Fruit fly (Drosophila melanogaster) whole organism, embryonic: ENCODE data around the gene CG7739.
A peak's percentile ranks its signal among the peaks of the same experiment; 100 is the strongest.

Experiments
- Aef1 ChIP-seq: fragments of 200-800 bp; sonication (Bioruptor generic); IDR thresholded peaks from 3 replicates; pipeline ENCODE4 v1.3.6; 2022; ENCODE audit warnings: missing biosample characterization, missing genetic modification characterization
- Bdp1 ChIP-seq: fragments of 200-800 bp; sonication (Bioruptor generic); optimal IDR thresholded peaks from 3 replicates; lab custom pipeline; 2016; ENCODE audit warnings: missing biosample characterization, missing genetic modification characterization
- C15 ChIP-seq: fragments of 200-800 bp; sonication (Bioruptor generic); IDR thresholded peaks from 3 replicates; pipeline ENCODE4 v1.3.6; 2022; ENCODE audit warnings: missing biosample characterization, missing genetic modification characterization
- CG10543 ChIP-seq: fragments of 200-800 bp; sonication (Bioruptor generic); optimal IDR thresholded peaks from 3 replicates; lab custom pipeline; 2017; ENCODE audit warnings: missing biosample characterization, mild to moderate bottlenecking, missing genetic modification characterization, moderate library complexity
- CG10565 ChIP-seq: fragments of 200-800 bp; sonication (Bioruptor generic); optimal IDR thresholded peaks from 3 replicates; lab custom pipeline; 2016; ENCODE audit warnings: missing biosample characterization, mild to moderate bottlenecking, missing genetic modification characterization
- CG11093 ChIP-seq: fragments of 200-800 bp; sonication (Bioruptor generic); IDR thresholded peaks from 3 replicates; pipeline ENCODE4 v1.3.6; 2022; ENCODE audit warnings: missing biosample characterization, missing genetic modification characterization
- CG12744 ChIP-seq: fragments of 200-800 bp; sonication (Bioruptor generic); optimal IDR thresholded peaks from 2 replicates; lab custom pipeline; 2016; ENCODE audit warnings: missing biosample characterization, missing genetic modification characterization
- CG14050 ChIP-seq: fragments of 200-800 bp; sonication (Bioruptor generic); IDR thresholded peaks from 3 replicates; pipeline ENCODE4 v1.3.6; 2022; ENCODE audit warnings: missing biosample characterization, missing genetic modification characterization
- CG14710 ChIP-seq: fragments of 200-800 bp; sonication (Bioruptor generic); optimal IDR thresholded peaks from 3 replicates; lab custom pipeline; 2019; ENCODE audit warnings: missing biosample characterization, mild to moderate bottlenecking, missing genetic modification characterization, moderate library complexity
- CG15011 ChIP-seq: fragments of 200-800 bp; sonication (Bioruptor generic); optimal IDR thresholded peaks from 3 replicates; lab custom pipeline; 2018; ENCODE audit warnings: missing biosample characterization, mild to moderate bottlenecking, missing genetic modification characterization
- CG15269 ChIP-seq: fragments of 200-800 bp; sonication (Bioruptor generic); optimal IDR thresholded peaks from 2 replicates; lab custom pipeline; 2018; ENCODE audit warnings: missing biosample characterization, mild to moderate bottlenecking, missing genetic modification characterization, moderate library complexity
- CG1529 ChIP-seq: fragments of 200-800 bp; sonication (Bioruptor generic); optimal IDR thresholded peaks from 3 replicates; lab custom pipeline; 2018; ENCODE audit warnings: missing biosample characterization, missing genetic modification characterization
- CG15696 ChIP-seq: fragments of 200-800 bp; sonication (Bioruptor generic); optimal IDR thresholded peaks from 2 replicates; lab custom pipeline; 2019; ENCODE audit warnings: missing biosample characterization, mild to moderate bottlenecking, missing genetic modification characterization, moderate library complexity
- CG1602 ChIP-seq: fragments of 200-800 bp; sonication (Bioruptor generic); optimal IDR thresholded peaks from 3 replicates; lab custom pipeline; 2016; ENCODE audit warnings: missing biosample characterization, missing genetic modification characterization
- CG16813 ChIP-seq: fragments of 200-800 bp; sonication (Bioruptor generic); IDR thresholded peaks from 3 replicates; pipeline ENCODE4 v1.3.6; 2022; ENCODE audit warnings: missing biosample characterization, missing genetic modification characterization; ENCODE audit not compliant: partially characterized antibody
- CG16863 ChIP-seq: fragments of 200-800 bp; sonication (Bioruptor generic); optimal IDR thresholded peaks from 3 replicates; lab custom pipeline; 2016; ENCODE audit warnings: missing biosample characterization, missing genetic modification characterization
- CG2116 ChIP-seq: fragments of 200-800 bp; sonication (Bioruptor generic); optimal IDR thresholded peaks from 3 replicates; lab custom pipeline; 2018; ENCODE audit warnings: missing biosample characterization, mild to moderate bottlenecking, missing genetic modification characterization
- CG2129 ChIP-seq: fragments of 200-800 bp; sonication (Bioruptor generic); IDR thresholded peaks from 2 replicates; pipeline ENCODE4 v1.3.6; 2022; ENCODE audit warnings: missing biosample characterization, missing genetic modification characterization; ENCODE audit not compliant: partially characterized antibody
- CG3163 ChIP-seq: fragments of 200-800 bp; sonication (Bioruptor generic); optimal IDR thresholded peaks from 3 replicates; lab custom pipeline; 2016; ENCODE audit warnings: missing biosample characterization, missing genetic modification characterization
- CG34224 ChIP-seq: fragments of 200-800 bp; sonication (Bioruptor generic); IDR thresholded peaks from 3 replicates; pipeline ENCODE4 v1.3.6; 2022; ENCODE audit warnings: missing biosample characterization, missing genetic modification characterization; ENCODE audit not compliant: partially characterized antibody
- CG34422 ChIP-seq: fragments of 200-800 bp; sonication (Bioruptor generic); IDR thresholded peaks from 3 replicates; pipeline ENCODE4 v1.3.6; 2022; ENCODE audit warnings: missing biosample characterization, missing genetic modification characterization
- CG4282 ChIP-seq: fragments of 200-800 bp; sonication (Bioruptor generic); optimal IDR thresholded peaks from 2 replicates; lab custom pipeline; 2016; ENCODE audit warnings: missing biosample characterization, missing genetic modification characterization
- CG4820 ChIP-seq: fragments of 200-800 bp; sonication (Bioruptor generic); optimal IDR thresholded peaks from 3 replicates; lab custom pipeline; 2016; ENCODE audit warnings: missing biosample characterization, missing genetic modification characterization
- CG7271 ChIP-seq: fragments of 200-800 bp; sonication (Bioruptor generic); optimal IDR thresholded peaks from 2 replicates; lab custom pipeline; 2018; ENCODE audit warnings: missing biosample characterization, mild to moderate bottlenecking, missing genetic modification characterization, moderate library complexity
- CG8089 ChIP-seq: fragments of 200-800 bp; sonication (Bioruptor generic); optimal IDR thresholded peaks from 3 replicates; lab custom pipeline; 2016; ENCODE audit warnings: missing biosample characterization, missing genetic modification characterization
- Dip2 ChIP-seq: fragments of 200-800 bp; sonication (Bioruptor generic); IDR thresholded peaks from 2 replicates; pipeline ENCODE4 v1.3.6; 2022; ENCODE audit warnings: missing biosample characterization, missing genetic modification characterization
- HHEX ChIP-seq: fragments of 200-800 bp; sonication (Bioruptor generic); optimal IDR thresholded peaks from 3 replicates; lab custom pipeline; 2017; ENCODE audit warnings: missing biosample characterization, mild to moderate bottlenecking, missing genetic modification characterization, missing genetic modification reagents
- HLH4C ChIP-seq: fragments of 200-800 bp; sonication (Bioruptor generic); IDR thresholded peaks from 3 replicates; pipeline ENCODE4 v1.3.6; 2022; ENCODE audit warnings: missing biosample characterization, missing genetic modification characterization; ENCODE audit not compliant: partially characterized antibody
- Hey ChIP-seq: fragments of 200-800 bp; sonication (Bioruptor generic); optimal IDR thresholded peaks from 3 replicates; lab custom pipeline; 2018; ENCODE audit warnings: missing biosample characterization, mild to moderate bottlenecking, missing genetic modification characterization
- Myb ChIP-seq: fragments of 200-800 bp; sonication (Bioruptor generic); optimal IDR thresholded peaks from 2 replicates; lab custom pipeline; 2016; ENCODE audit warnings: missing biosample characterization, missing genetic modification characterization
- NFAT ChIP-seq: fragments of 200-800 bp; sonication (Bioruptor generic); IDR thresholded peaks from 2 replicates; pipeline ENCODE4 v1.3.6; 2022; ENCODE audit warnings: missing biosample characterization, missing genetic modification characterization
- Ptx1 ChIP-seq: fragments of 200-800 bp; sonication (Bioruptor generic); IDR thresholded peaks from 2 replicates; pipeline ENCODE4 v1.3.6; 2022; ENCODE audit warnings: missing biosample characterization, missing genetic modification characterization
- Sox102F ChIP-seq: fragments of 200-800 bp; sonication (Bioruptor generic); optimal IDR thresholded peaks from 2 replicates; lab custom pipeline; 2018; ENCODE audit warnings: missing biosample characterization, mild to moderate bottlenecking, missing genetic modification characterization, moderate library complexity
- Spps ChIP-seq: fragments of 200-800 bp; sonication (Bioruptor generic); optimal IDR thresholded peaks from 2 replicates; lab custom pipeline; 2018; ENCODE audit warnings: missing biosample characterization, mild to moderate bottlenecking, missing genetic modification characterization
- Sry-δ ChIP-seq: fragments of 200-800 bp; sonication (Bioruptor generic); optimal IDR thresholded peaks from 2 replicates; lab custom pipeline; 2016; ENCODE audit warnings: missing biosample characterization, missing genetic modification characterization
- TFAM ChIP-seq: fragments of 200-800 bp; sonication (Bioruptor generic); optimal IDR thresholded peaks from 2 replicates; lab custom pipeline; 2017; ENCODE audit warnings: missing biosample characterization, missing genetic modification characterization, inconsistent platforms
- btn ChIP-seq: fragments of 200-800 bp; sonication (Bioruptor generic); optimal IDR thresholded peaks from 2 replicates; lab custom pipeline; 2016; ENCODE audit warnings: missing biosample characterization, missing genetic modification characterization
- cg ChIP-seq: fragments of 200-800 bp; sonication (Bioruptor generic); optimal IDR thresholded peaks from 3 replicates; lab custom pipeline; 2019; ENCODE audit warnings: missing biosample characterization, mild to moderate bottlenecking, missing genetic modification characterization, moderate library complexity
- grau ChIP-seq: fragments of 200-800 bp; optimal IDR thresholded peaks from 3 replicates; lab custom pipeline; 2019; ENCODE audit warnings: missing biosample characterization, mild to moderate bottlenecking, missing genetic modification characterization, moderate library complexity
- gro ChIP-seq: fragments of 200-800 bp; sonication (Bioruptor generic); optimal IDR thresholded peaks from 2 replicates; lab custom pipeline; 2016; ENCODE audit warnings: missing biosample characterization, missing genetic modification characterization
- onecut ChIP-seq: fragments of 200-800 bp; sonication (Bioruptor generic); IDR thresholded peaks from 2 replicates; pipeline ENCODE4 v1.3.6; 2022; ENCODE audit warnings: missing biosample characterization, missing genetic modification characterization
- pho ChIP-seq: fragments of 200-800 bp; sonication (Bioruptor generic); optimal IDR thresholded peaks from 2 replicates; lab custom pipeline; 2016; ENCODE audit warnings: missing biosample characterization, missing genetic modification characterization
- psq ChIP-seq: fragments of 200-800 bp; sonication (Bioruptor generic); optimal IDR thresholded peaks from 2 replicates; lab custom pipeline; 2017; ENCODE audit warnings: missing biosample characterization, missing genetic modification characterization
- pzg ChIP-seq: fragments of 200-800 bp; sonication (Bioruptor generic); optimal IDR thresholded peaks from 3 replicates; lab custom pipeline; 2018; ENCODE audit warnings: missing biosample characterization, mild to moderate bottlenecking, missing genetic modification characterization, moderate library complexity
- sens-2 ChIP-seq: fragments of 200-800 bp; sonication (Bioruptor generic); IDR thresholded peaks from 2 replicates; pipeline ENCODE4 v1.3.6; 2022; ENCODE audit warnings: missing biosample characterization, missing genetic modification characterization
- sqz ChIP-seq: fragments of 200-800 bp; sonication (Bioruptor generic); optimal IDR thresholded peaks from 3 replicates; lab custom pipeline; 2018; ENCODE audit warnings: missing biosample characterization, mild to moderate bottlenecking, missing genetic modification characterization
- sr ChIP-seq: fragments of 200-800 bp; sonication (Bioruptor generic); IDR thresholded peaks from 3 replicates; pipeline ENCODE4 v1.3.6; 2022; ENCODE audit warnings: missing biosample characterization, missing genetic modification characterization
- ssp ChIP-seq: fragments of 200-800 bp; sonication (Bioruptor generic); IDR thresholded peaks from 2 replicates; pipeline ENCODE4 v1.3.6; 2022; ENCODE audit warnings: missing biosample characterization, missing genetic modification characterization
- trem ChIP-seq: fragments of 200-800 bp; optimal IDR thresholded peaks from 3 replicates; lab custom pipeline; 2019; ENCODE audit warnings: missing biosample characterization, mild to moderate bottlenecking, missing genetic modification characterization, moderate library complexity
- unc-4 ChIP-seq: fragments of 200-800 bp; sonication (Bioruptor generic); IDR thresholded peaks from 2 replicates; pipeline ENCODE4 v1.3.6; 2022; ENCODE audit warnings: missing biosample characterization, missing genetic modification characterization; ENCODE audit not compliant: partially characterized antibody
- wor ChIP-seq: fragments of 200-800 bp; sonication (Bioruptor generic); IDR thresholded peaks from 2 replicates; pipeline ENCODE4 v1.3.6; 2022; ENCODE audit warnings: missing biosample characterization, missing genetic modification characterization

Gene CG7739

dm6 chr3L:15580487-15580886 is 17.6 kb upstream of the CG7739 start, which contains the start of the genes mrn and CG12301 (continued):
- TF ChIP-seq btn: no peak
- peak; percentile 95 for TF ChIP-seq HLH4C (GFP tag; lab: Robert Waterston, UW)
- TF ChIP-seq unc-4 (GFP tag; lab: Robert Waterston, UW): peak; percentile 96
- peak; percentile 53 for TF ChIP-seq Myb
- TF ChIP-seq pzg (GFP tag; lab: Kevin White, UChicago): peak; percentile 73
- no peak for TF ChIP-seq CG1529 (GFP tag; lab: Kevin White, UChicago)
- peak; percentile 40 for TF ChIP-seq CG4820 (GFP tag; lab: Kevin White, UChicago)
- peak; percentile 54 for TF ChIP-seq Bdp1
- TF ChIP-seq grau: no peak
- TF ChIP-seq CG2129 (GFP tag; lab: Robert Waterston, UW): peak; percentile 90
- TF ChIP-seq cg (GFP tag; lab: Kevin White, UChicago): no peak
- TF ChIP-seq CG15269 (tag; lab: Kevin White, UChicago): no peak
- no peak for TF ChIP-seq Hey (tag; lab: Kevin White, UChicago)
- TF ChIP-seq CG34422 (GFP tag; lab: Robert Waterston, UW): peak; percentile 98
- peak; percentile 77 for TF ChIP-seq pho (GFP tag; lab: Kevin White, UChicago)
- no peak for TF ChIP-seq Sox102F
- peak; percentile 39 for TF ChIP-seq CG12744
- peak; percentile 41 for TF ChIP-seq Spps (tag; lab: Kevin White, UChicago)
- TF ChIP-seq CG16863 (GFP tag; lab: Kevin White, UChicago): peak; percentile 48
- peak; percentile 90 for TF ChIP-seq CG11093
- TF ChIP-seq NFAT (GFP tag; lab: Robert Waterston, UW): peak; percentile 88
- TF ChIP-seq CG7271 (tag; lab: Kevin White, UChicago): no peak
- no peak; the same call in none of the 2 replicates for TF ChIP-seq onecut (GFP tag; lab: Robert Waterston, UW)
- peak; percentile 86 for TF ChIP-seq Sry-δ (GFP tag; lab: Kevin White, UChicago)
- peak; percentile 7 for TF ChIP-seq CG15696
- peak; percentile 95 for TF ChIP-seq CG34224
- peak; percentile 79 for TF ChIP-seq gro (GFP tag; lab: Kevin White, UChicago)
- no peak for TF ChIP-seq CG10565 (GFP tag; lab: Kevin White, UChicago)
- no peak for TF ChIP-seq CG3163
- TF ChIP-seq CG14710: peak; percentile 76
- no peak for TF ChIP-seq sqz (GFP tag; lab: Kevin White, UChicago)
- TF ChIP-seq CG1602 (GFP tag; lab: Kevin White, UChicago): peak; percentile 57
- TF ChIP-seq CG8089 (GFP tag; lab: Kevin White, UChicago): peak; percentile 3
- no peak for TF ChIP-seq sr (GFP tag; lab: Robert Waterston, UW)
- TF ChIP-seq trem (tag; lab: Kevin White, UChicago): peak; percentile 93
- TF ChIP-seq CG14050 (GFP tag; lab: Robert Waterston, UW): peak; percentile 56; the same call in 2 of the 3 replicates
- TF ChIP-seq Dip2 (GFP tag; lab: Robert Waterston, UW): peak; percentile 24; the same call in 1 of the 2 replicates
- TF ChIP-seq CG2116 (GFP tag; lab: Kevin White, UChicago): peak; percentile 89
- TF ChIP-seq ssp (GFP tag; lab: Robert Waterston, UW): peak; percentile 84
- TF ChIP-seq TFAM: no peak
- no peak for TF ChIP-seq CG10543
- TF ChIP-seq CG15011 (GFP tag; lab: Kevin White, UChicago): no peak
- peak; percentile 68; the same call in 1 of the 3 replicates for TF ChIP-seq C15 (GFP tag; lab: Robert Waterston, UW)
- TF ChIP-seq sens-2: no peak
- TF ChIP-seq wor (GFP tag; lab: Robert Waterston, UW): peak; percentile 33; the same call in 1 of the 2 replicates
- TF ChIP-seq CG16813 (GFP tag; lab: Robert Waterston, UW): peak; percentile 92
- peak; percentile 44 for TF ChIP-seq psq
- peak; percentile 92 for TF ChIP-seq Aef1 (GFP tag; lab: Robert Waterston, UW)
- TF ChIP-seq CG4282 (GFP tag; lab: Kevin White, UChicago): no peak
- no peak for TF ChIP-seq HHEX (GFP tag; lab: Kevin White, UChicago)
- TF ChIP-seq Ptx1: peak; percentile 87
